Worm (Caenorhabditis elegans): ENCODE data around the gene B0563.6.

DNA sequence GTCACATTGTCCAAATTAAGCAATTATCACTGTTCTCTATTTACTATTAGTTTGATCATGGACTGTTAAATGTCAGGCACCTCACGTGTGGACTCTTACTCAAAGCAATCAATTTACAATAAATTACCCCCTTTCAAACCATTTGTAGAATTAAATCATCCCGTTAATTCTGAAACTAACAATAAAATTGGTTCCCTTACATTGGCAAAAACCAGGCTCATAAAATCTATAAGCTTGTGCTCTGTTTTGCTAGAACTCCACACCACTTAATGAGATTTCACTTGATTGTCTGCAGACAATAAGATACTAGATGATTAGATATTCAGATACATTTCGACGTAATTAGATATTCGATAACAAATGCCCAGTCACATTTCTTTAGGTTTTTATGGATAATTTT is 32.6 kb downstream of the B0563.6 start:
- TF ChIP-seq unc-62 (GFP tag; optimal IDR thresholded peaks at IDR 0.05) (no peak), ccch-3 (GFP tag; optimal IDR thresholded peaks at IDR 0.05) (no peak), F57A8.1 (GFP tag; optimal IDR thresholded peaks at IDR 0.05) (no peak), die-1 (tag; optimal IDR thresholded peaks at IDR 0.05) (no peak), T26A5.8 (tag; optimal IDR thresholded peaks at IDR 0.05) (no peak), K11D2.4 (GFP tag; IDR thresholded peaks at IDR 0.05) (no peak), dpl-1 (GFP tag; optimal IDR thresholded peaks at IDR 0.05) (no peak), hlh-26 (GFP tag; conservative IDR thresholded peaks at IDR 0.05) (no peak), egl-44 (GFP tag; IDR thresholded peaks at IDR 0.05) (no peak), zfh-2 (GFP tag; conservative IDR thresholded peaks at IDR 0.05) (no peak), ama-1 (optimal IDR thresholded peaks at IDR 0.05) (no peak), ama-1 (GFP tag; optimal IDR thresholded peaks at IDR 0.05) (no peak), snpc-4 (GFP tag; optimal IDR thresholded peaks at IDR 0.05) (no peak), snpc-4 (tag; optimal IDR thresholded peaks at IDR 0.05) (no peak), pha-4 (tag; optimal IDR thresholded peaks at IDR 0.05) (no peak), F57C9.4 (tag; optimal IDR thresholded peaks at IDR 0.05) (no peak)
